Worm (Caenorhabditis elegans) whole organism, L2 larva: ENCODE results near the gene mspn-1.

ENCODE experiments used
- C34F6.9 ChIP-seq: fragments of 150-350 bp; optimal IDR thresholded peaks from 2 replicates; lab custom pipeline; 2014; ENCODE audit warnings: missing biosample characterization, missing genetic modification characterization
- F13H6.1 ChIP-seq: sonication (generic microtip); optimal IDR thresholded peaks from 2 replicates; lab custom pipeline; 2016; ENCODE audit warnings: missing genetic modification characterization, missing compliant biosample characterization
- R02D3.7 ChIP-seq: fragments of 150-350 bp; optimal IDR thresholded peaks from 2 replicates; lab custom pipeline; 2014; ENCODE audit warnings: missing biosample characterization, missing genetic modification characterization
- ZK546.5 ChIP-seq: sonication (generic microtip); optimal IDR thresholded peaks from 2 replicates; lab custom pipeline; 2017; ENCODE audit warnings: missing biosample characterization, missing genetic modification characterization
- alr-1 ChIP-seq: fragments of 150-350 bp; optimal IDR thresholded peaks from 2 replicates; lab custom pipeline; 2014; ENCODE audit warnings: missing biosample characterization, missing genetic modification characterization
- blmp-1 ChIP-seq: sonication (generic microtip); optimal IDR thresholded peaks from 2 replicates; lab custom pipeline; 2017; ENCODE audit warnings: missing genetic modification characterization, mild to moderate bottlenecking, missing compliant biosample characterization, antibody characterized with exemption, moderate library complexity; ENCODE audit not compliant: insufficient read depth
- ceh-16 ChIP-seq: fragments of 150-350 bp; optimal IDR thresholded peaks from 2 replicates; lab custom pipeline; 2014; ENCODE audit warnings: missing biosample characterization, missing genetic modification characterization
- crh-2 ChIP-seq: sonication (generic microtip); optimal IDR thresholded peaks from 2 replicates; lab custom pipeline; 2017; ENCODE audit warnings: missing biosample characterization, missing genetic modification characterization
- egl-27 ChIP-seq: sonication (generic microtip); optimal IDR thresholded peaks from 3 replicates; lab custom pipeline; 2017; ENCODE audit warnings: missing biosample characterization, missing genetic modification reagents, missing genetic modification characterization
- elt-3 ChIP-seq: sonication (generic microtip); optimal IDR thresholded peaks from 2 replicates; lab custom pipeline; 2017; ENCODE audit warnings: missing biosample characterization, missing genetic modification characterization
- fos-1 ChIP-seq: fragments of 150-350 bp; optimal IDR thresholded peaks from 2 replicates; lab custom pipeline; 2014; ENCODE audit warnings: missing biosample characterization, missing genetic modification characterization
- gmeb-1 ChIP-seq: fragments of 150-350 bp; optimal IDR thresholded peaks from 2 replicates; lab custom pipeline; 2014; ENCODE audit warnings: missing biosample characterization, missing genetic modification characterization
- lin-11 ChIP-seq: fragments of 150-350 bp; sonication (generic microtip); optimal IDR thresholded peaks from 2 replicates; lab custom pipeline; 2014; ENCODE audit warnings: missing biosample characterization, missing genetic modification characterization, inconsistent platforms, mixed read lengths
- lin-39 ChIP-seq: fragments of 150-350 bp; optimal IDR thresholded peaks from 2 replicates; lab custom pipeline; 2014; ENCODE audit warnings: missing biosample characterization, missing genetic modification reagents, missing genetic modification characterization
- lsy-2 ChIP-seq, 2 experiments: fragments of 150-350 bp in 1 of 2; sonication (generic microtip) in 1 of 2; optimal IDR thresholded peaks; 2 replicates each; lab custom pipeline; 2014 to 2017; ENCODE audit warnings: missing biosample characterization in 2 of 2, missing genetic modification characterization in 2 of 2
- mab-5 ChIP-seq: fragments of 150-350 bp; optimal IDR thresholded peaks from 2 replicates; lab custom pipeline; 2014; ENCODE audit warnings: missing biosample characterization, missing genetic modification characterization
- mdl-1 ChIP-seq, 2 experiments: fragments of 150-350 bp in 1 of 2; sonication (generic microtip) in 1 of 2; optimal IDR thresholded peaks; 2 replicates each; lab custom pipeline; 2017; ENCODE audit warnings: missing biosample characterization in 2 of 2, missing genetic modification characterization in 2 of 2
- nhr-10 ChIP-seq: sonication (generic microtip); optimal IDR thresholded peaks from 2 replicates; lab custom pipeline; 2017; ENCODE audit warnings: missing biosample characterization, missing genetic modification characterization
- nhr-11 ChIP-seq: fragments of 150-350 bp; optimal IDR thresholded peaks from 2 replicates; lab custom pipeline; 2014; ENCODE audit warnings: missing biosample characterization, missing genetic modification characterization
- nhr-12 ChIP-seq: fragments of 150-350 bp; optimal IDR thresholded peaks from 2 replicates; lab custom pipeline; 2014; ENCODE audit warnings: missing biosample characterization, missing genetic modification characterization
- nhr-129 ChIP-seq: fragments of 150-350 bp; optimal IDR thresholded peaks from 2 replicates; lab custom pipeline; 2014; ENCODE audit warnings: missing biosample characterization, missing genetic modification characterization
- nhr-21 ChIP-seq: fragments of 150-350 bp; optimal IDR thresholded peaks from 2 replicates; lab custom pipeline; 2014; ENCODE audit warnings: missing biosample characterization, missing genetic modification characterization
- nhr-23 ChIP-seq: fragments of 150-350 bp; optimal IDR thresholded peaks from 2 replicates; lab custom pipeline; 2014; ENCODE audit warnings: missing biosample characterization, missing genetic modification reagents, missing genetic modification characterization
- nhr-237 ChIP-seq: fragments of 150-350 bp; optimal IDR thresholded peaks from 2 replicates; lab custom pipeline; 2014; ENCODE audit warnings: missing biosample characterization, missing genetic modification characterization
- nhr-6 ChIP-seq: fragments of 150-350 bp; optimal IDR thresholded peaks from 2 replicates; lab custom pipeline; 2014; ENCODE audit warnings: missing biosample characterization, missing genetic modification characterization
- nhr-77 ChIP-seq: fragments of 150-350 bp; optimal IDR thresholded peaks from 2 replicates; lab custom pipeline; 2014; ENCODE audit warnings: missing biosample characterization, missing genetic modification characterization
- sem-4 ChIP-seq: fragments of 150-350 bp; optimal IDR thresholded peaks from 2 replicates; lab custom pipeline; 2014; ENCODE audit warnings: missing biosample characterization, missing genetic modification reagents, missing genetic modification characterization
- skn-1 ChIP-seq: sonication (generic microtip); optimal IDR thresholded peaks from 2 replicates; lab custom pipeline; 2017; ENCODE audit warnings: missing biosample characterization, missing genetic modification characterization
- sma-3 ChIP-seq: sonication (generic microtip); optimal IDR thresholded peaks from 2 replicates; lab custom pipeline; 2016; ENCODE audit warnings: missing genetic modification reagents, missing genetic modification characterization, missing compliant biosample characterization
- sma-9 ChIP-seq, 2 experiments: fragments of 150-350 bp in 1 of 2; sonication (generic microtip) in 1 of 2; optimal IDR thresholded peaks; 2 replicates each; lab custom pipeline; 2014 to 2016; ENCODE audit warnings: missing genetic modification characterization in 2 of 2, mild to moderate bottlenecking in 1 of 2, missing biosample characterization in 1 of 2, missing compliant biosample characterization in 1 of 2, missing genetic modification reagents in 1 of 2, moderate library complexity in 1 of 2
- snpc-4 ChIP-seq: fragments of 150-350 bp; optimal IDR thresholded peaks from 2 replicates; lab custom pipeline; 2014; ENCODE audit warnings: missing biosample characterization, missing genetic modification characterization
- unc-39 ChIP-seq: fragments of 150-350 bp; optimal IDR thresholded peaks from 2 replicates; lab custom pipeline; 2014; ENCODE audit warnings: missing biosample characterization, missing genetic modification characterization
- unc-55 ChIP-seq: fragments of 150-350 bp; sonication (generic microtip); optimal IDR thresholded peaks from 3 replicates; lab custom pipeline; 2014; ENCODE audit warnings: missing biosample characterization, missing genetic modification reagents, missing genetic modification characterization
- zag-1 ChIP-seq: fragments of 150-350 bp; optimal IDR thresholded peaks from 2 replicates; lab custom pipeline; 2014; ENCODE audit warnings: missing biosample characterization, missing genetic modification characterization
- ztf-4 ChIP-seq: fragments of 150-350 bp; optimal IDR thresholded peaks from 2 replicates; lab custom pipeline; 2014; ENCODE audit warnings: missing biosample characterization, missing genetic modification characterization

mspn-1 gene

DNA sequence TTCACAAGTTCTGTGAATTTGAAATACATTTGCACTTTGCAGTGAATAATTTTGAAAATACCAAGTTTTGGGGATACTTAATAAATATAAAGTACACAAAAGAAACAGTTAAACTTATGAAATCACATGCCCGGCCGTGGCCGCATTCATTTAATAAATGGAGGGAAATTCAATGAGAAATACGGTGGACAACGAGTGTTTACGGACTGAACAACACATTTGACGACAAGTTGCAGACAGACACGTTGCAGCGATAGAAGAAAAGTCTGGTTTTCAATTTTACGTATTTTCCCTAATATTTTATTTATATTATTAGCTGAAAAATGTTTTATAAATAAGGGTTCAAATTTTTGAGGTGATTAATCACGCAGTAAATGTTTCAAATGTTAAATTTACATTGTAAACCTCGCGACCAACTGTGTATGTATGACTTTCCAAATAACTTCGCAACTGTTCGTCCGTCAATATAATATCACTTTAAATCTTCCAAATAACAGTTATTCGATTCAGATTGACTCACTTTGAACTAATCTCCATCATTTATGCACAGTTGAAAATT is 26.2 kb upstream of the mspn-1 start, which contains the start of gene copg-1 (continued):
- no peak for TF ChIP-seq elt-3 (tag; lab: Kevin White, UChicago)
- TF ChIP-seq C34F6.9 (tag; lab: Kevin White, UChicago), result peak; percentile 75
- TF ChIP-seq alr-1 (tag; lab: Kevin White, UChicago), result no peak
- TF ChIP-seq ceh-16 (tag; lab: Kevin White, UChicago), result no peak
- no peak for TF ChIP-seq ztf-4

DNA sequence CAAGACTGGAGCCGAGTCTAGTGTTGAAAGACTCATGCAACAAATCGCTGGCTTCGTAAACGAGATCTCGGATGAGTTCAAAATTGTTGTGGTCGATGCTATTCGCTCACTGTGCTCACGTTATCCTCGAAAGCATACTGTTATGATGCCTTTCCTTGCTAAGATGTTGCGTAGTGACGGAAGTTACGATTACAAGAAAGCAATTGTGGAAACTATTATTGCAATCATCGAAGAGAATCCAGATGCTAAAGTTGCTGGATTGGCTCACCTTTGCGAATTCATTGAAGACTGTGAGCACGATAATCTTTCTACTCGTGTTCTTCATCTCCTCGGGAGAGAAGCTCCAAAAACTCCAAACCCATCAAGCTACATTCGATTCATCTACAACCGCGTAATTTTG is 24.3 kb upstream of the mspn-1 start:
- no peak for TF ChIP-seq elt-3 (tag; lab: Kevin White, UChicago)
- TF ChIP-seq nhr-23 (tag; lab: Kevin White, UChicago), result no peak
- no peak for TF ChIP-seq zag-1
- no peak for TF ChIP-seq unc-55 (GFP tag; lab: Kevin White, UChicago)
- TF ChIP-seq lin-39 (tag; lab: Kevin White, UChicago), result no peak
- no peak for TF ChIP-seq blmp-1 (tag; lab: Kevin White, UChicago)
- TF ChIP-seq nhr-21 (tag; lab: Kevin White, UChicago), result no peak
- no peak for TF ChIP-seq sma-3 (GFP tag; lab: Kevin White, UChicago)
- TF ChIP-seq ZK546.5 (tag; lab: Kevin White, UChicago), result no peak
- no peak for TF ChIP-seq egl-27 (tag; lab: Kevin White, UChicago)
- TF ChIP-seq sma-9 (GFP tag; optimal IDR thresholded peaks at IDR 0.05; lab: Kevin White, UChicago), result no peak
- no peak for TF ChIP-seq sma-9 (tag; optimal IDR thresholded peaks at IDR 0.05; lab: Kevin White, UChicago)
- no peak for TF ChIP-seq lin-11 (tag; lab: Kevin White, UChicago)

DNA sequence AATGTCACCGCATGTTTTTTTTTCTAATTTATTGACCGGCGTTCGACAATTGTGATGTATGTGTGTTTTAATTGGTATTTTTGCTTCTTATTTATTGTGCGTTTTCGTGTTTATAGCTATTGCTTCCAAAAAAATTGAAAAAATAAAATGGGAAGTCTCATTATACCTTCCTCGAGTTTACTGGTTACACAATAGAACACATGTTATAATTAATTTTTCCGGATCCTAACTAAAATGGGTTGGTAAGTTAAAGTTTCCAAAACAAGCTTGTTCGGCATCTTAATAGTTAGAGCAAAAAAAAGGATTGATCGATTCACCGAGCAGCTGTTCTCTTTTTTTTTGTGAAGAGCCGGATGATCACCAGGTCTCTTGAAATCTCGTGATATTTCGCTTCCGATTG is 22.3 kb upstream of the mspn-1 start, which contains the start of gene ttr-54:
Gene ttr-54, plus strand, starts transcription at position 301 of the 400 bp plus-strand sequence.
- TF ChIP-seq nhr-11 (tag; lab: Kevin White, UChicago) (no peak), R02D3.7 (tag; lab: Kevin White, UChicago) (no peak), skn-1 (no peak), nhr-129 (tag; lab: Kevin White, UChicago) (no peak), elt-3 (tag; lab: Kevin White, UChicago) (no peak), mdl-1 (tag; optimal IDR thresholded peaks at IDR 0.05; lab: Kevin White, UChicago) (no peak), unc-39 (tag; lab: Kevin White, UChicago) (no peak), sma-3 (GFP tag; lab: Kevin White, UChicago) (no peak), lin-11 (tag; lab: Kevin White, UChicago) (no peak), nhr-6 (no peak), nhr-77 (tag; lab: Kevin White, UChicago) (no peak), nhr-237 (no peak)
- TF ChIP-seq, all 48 proteins: peak for 0

DNA sequence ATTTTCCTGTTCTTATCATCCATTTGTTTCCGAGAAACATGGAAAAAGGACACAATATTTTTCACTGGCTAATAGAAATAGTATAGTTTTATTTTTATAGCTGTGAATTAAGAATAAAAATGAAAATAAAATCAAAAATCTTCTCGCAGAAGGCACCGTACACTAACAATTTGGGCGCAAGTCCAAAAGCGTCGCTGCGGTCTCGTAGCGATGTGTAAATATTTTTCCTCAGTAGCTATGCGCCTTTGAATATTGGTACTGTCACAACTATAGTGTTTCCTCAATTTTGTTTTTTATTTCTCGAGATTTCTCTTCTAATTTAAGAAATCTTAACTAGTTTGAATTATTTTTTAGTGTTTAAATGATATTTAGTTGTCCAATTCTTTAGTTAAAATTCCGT is 20.7 kb upstream of the mspn-1 start:
- no peak for TF ChIP-seq ZK546.5 (tag; lab: Kevin White, UChicago)
- TF ChIP-seq, all 48 proteins: peak for 0

DNA sequence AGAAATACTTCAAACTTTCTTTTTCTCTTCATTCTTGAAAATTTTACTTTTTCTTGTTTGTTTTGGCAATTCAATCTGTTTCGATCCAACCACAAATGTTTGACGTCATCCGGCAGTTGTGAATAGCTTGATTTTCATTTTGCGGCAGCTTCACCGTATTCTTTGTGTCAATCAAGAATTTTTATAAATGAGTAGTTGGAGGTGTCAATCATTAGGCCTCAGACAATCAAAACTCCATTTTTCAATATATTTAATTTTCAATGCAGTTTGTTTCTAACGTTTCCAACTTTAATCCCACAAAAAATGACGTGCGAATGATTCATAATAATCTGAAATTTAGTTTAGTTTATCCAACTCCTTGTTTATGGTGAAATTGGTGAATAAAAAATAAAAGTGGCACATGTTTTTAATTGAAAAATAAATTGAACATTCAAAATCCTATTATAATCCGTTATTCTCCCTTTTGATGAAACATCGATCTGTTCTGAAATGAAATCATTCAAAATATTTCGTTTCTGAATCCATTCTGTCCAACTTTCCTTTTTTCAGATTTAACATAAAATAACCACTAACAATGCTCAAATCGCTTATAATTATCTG is 20.2 kb upstream of the mspn-1 start, which contains the start of gene ttr-53:
Gene ttr-53, plus strand, starts transcription at position 550 of the 600 bp plus-strand sequence.
- TF ChIP-seq F13H6.1 (tag; lab: Kevin White, UChicago) (no peak), lin-39 (tag; lab: Kevin White, UChicago) (no peak), crh-2 (tag; lab: Kevin White, UChicago) (no peak), snpc-4 (tag; lab: Kevin White, UChicago) (no peak), nhr-10 (tag; lab: Kevin White, UChicago) (no peak), nhr-21 (tag; lab: Kevin White, UChicago) (no peak), lin-11 (tag; lab: Kevin White, UChicago) (no peak), nhr-12 (tag; lab: Kevin White, UChicago) (no peak), zag-1 (no peak)
- TF ChIP-seq, all 48 proteins: peak for 0

DNA sequence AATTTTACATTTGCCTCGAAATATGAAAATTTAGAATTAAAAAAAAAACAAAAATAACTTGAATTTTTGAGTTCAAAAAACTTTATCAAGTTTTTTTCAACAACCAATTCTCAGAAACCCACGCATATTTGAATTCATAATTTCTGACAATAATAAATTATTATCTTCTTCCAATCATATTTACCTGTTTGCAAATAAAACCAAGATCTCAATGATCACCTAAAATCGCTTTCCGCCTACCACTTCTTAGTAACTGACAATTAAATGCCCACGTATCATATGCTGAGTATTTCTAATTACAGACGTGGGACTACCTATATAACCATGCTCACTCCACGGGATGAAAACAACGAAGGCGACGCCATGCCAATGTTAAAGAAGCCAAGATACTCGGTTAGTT is 16.1 kb upstream of the mspn-1 start, which contains the start of gene pps-1:
Gene pps-1, plus strand, starts transcription at position 301 of the 400 bp plus-strand sequence.
- no peak for TF ChIP-seq fos-1 (tag; lab: Kevin White, UChicago)
- no peak for TF ChIP-seq ceh-16 (tag; lab: Kevin White, UChicago)
- no peak for TF ChIP-seq crh-2 (tag; lab: Kevin White, UChicago)
- TF ChIP-seq gmeb-1, result no peak
- TF ChIP-seq C34F6.9 (tag; lab: Kevin White, UChicago), result no peak
- TF ChIP-seq egl-27 (tag; lab: Kevin White, UChicago), result no peak
- no peak for TF ChIP-seq mab-5 (tag; lab: Kevin White, UChicago)
- TF ChIP-seq nhr-10 (tag; lab: Kevin White, UChicago), result no peak
- no peak for TF ChIP-seq sem-4 (tag; lab: Kevin White, UChicago)
- TF ChIP-seq alr-1 (tag; lab: Kevin White, UChicago), result no peak
- no peak for TF ChIP-seq lin-39 (tag; lab: Kevin White, UChicago)
- TF ChIP-seq lsy-2 (tag; optimal IDR thresholded peaks at IDR 0.05; lab: Kevin White, UChicago), result no peak
- TF ChIP-seq nhr-21 (tag; lab: Kevin White, UChicago), result no peak
- TF ChIP-seq nhr-11 (tag; lab: Kevin White, UChicago), result no peak
- TF ChIP-seq snpc-4 (tag; lab: Kevin White, UChicago), result no peak
- no peak for TF ChIP-seq sma-9 (GFP tag; optimal IDR thresholded peaks at IDR 0.05; lab: Kevin White, UChicago)
- TF ChIP-seq sma-9 (tag; optimal IDR thresholded peaks at IDR 0.05; lab: Kevin White, UChicago), result no peak
- TF ChIP-seq lin-11 (tag; lab: Kevin White, UChicago), result no peak
